Worm (Caenorhabditis elegans): Measurements from ENCODE around the gene plr-1.

- TF ChIP-seq odd-2 (tag; optimal IDR thresholded peaks at IDR 0.05) (no peak), ets-4 (tag; optimal IDR thresholded peaks at IDR 0.05) (no peak), unc-86 (tag; optimal IDR thresholded peaks at IDR 0.05) (no peak), ztf-16 (tag; optimal IDR thresholded peaks at IDR 0.05) (no peak), ama-1 (optimal IDR thresholded peaks at IDR 0.05) (no peak)
These were observed 31.9 kb upstream of the plr-1 start for ce11 chrIII:11424815-11425214.

Measured in whole organism, late embryonic.